Worm (Caenorhabditis elegans) whole organism, L2 larva: ENCODE measurements around the gene fbxa-113.

ENCODE experiments used
- elt-3 ChIP-seq: sonication (generic microtip); optimal IDR thresholded peaks from 2 replicates; lab custom pipeline; 2017; ENCODE audit warnings: missing biosample characterization, missing genetic modification characterization
- ztf-11 ChIP-seq: sonication (generic microtip); optimal IDR thresholded peaks from 2 replicates; lab custom pipeline; 2017; ENCODE audit warnings: missing biosample characterization, missing genetic modification characterization
- ztf-4 ChIP-seq: fragments of 150-350 bp; optimal IDR thresholded peaks from 2 replicates; lab custom pipeline; 2014; ENCODE audit warnings: missing biosample characterization, missing genetic modification characterization

DNA sequence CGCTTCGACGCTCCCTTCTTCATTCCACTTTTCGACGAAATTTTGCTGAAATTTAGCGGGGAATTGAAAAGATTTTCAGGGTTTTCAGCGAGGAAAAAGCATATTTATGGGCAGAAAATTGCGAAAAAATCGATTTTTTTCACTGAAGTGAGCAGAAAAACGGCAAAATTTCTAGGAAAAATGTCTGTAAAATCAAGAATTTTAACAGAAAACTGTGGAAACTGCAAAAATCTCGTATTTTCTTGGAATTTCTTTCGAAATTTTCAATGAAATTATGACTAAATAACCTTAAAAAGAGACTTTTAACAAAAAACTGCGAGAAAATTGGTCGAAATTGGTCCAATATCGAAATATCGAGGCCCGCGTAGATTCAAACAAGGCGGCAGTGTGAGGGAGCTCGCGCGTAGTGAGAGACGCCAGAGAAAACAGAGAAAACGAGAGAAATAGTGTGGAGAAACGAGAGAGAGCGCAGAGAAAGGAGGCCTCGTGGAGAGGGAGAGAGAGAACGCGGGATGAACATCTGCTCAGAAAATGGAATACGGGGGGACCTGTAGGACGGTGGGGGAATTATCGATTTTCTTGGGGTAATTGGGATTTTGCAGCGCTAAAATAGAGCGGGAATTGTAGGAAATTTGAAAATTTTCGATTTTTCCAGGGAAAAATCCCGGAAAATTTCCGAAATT is 46.4 kb downstream of the fbxa-113 start, which contains the start of gene swsn-1:
- TF ChIP-seq elt-3 (tag; lab: Kevin White, UChicago) (no peak), ztf-4 (no peak), ztf-11 (tag; lab: Kevin White, UChicago) (no peak)
